Worm (Caenorhabditis elegans): ENCODE data around the gene F31E9.6.
"Not testable (repeated sequence)": the region's sequence is repeated elsewhere in the genome, so short reads cannot be mapped to it uniquely, and the experiment has no call there.

F31E9.6 gene

ce11 chrV:17292740-17293139, 22.2 kb downstream of the F31E9.6 start:
- TF ChIP-seq crh-2 (tag; optimal IDR thresholded peaks at IDR 0.05) (no peak), ama-1 (optimal IDR thresholded peaks at IDR 0.05) (no peak), mbf-1 (tag; optimal IDR thresholded peaks at IDR 0.05) (no peak)

ce11 chrV:17284159-17284558, 30.8 kb downstream of the F31E9.6 start:
- TF ChIP-seq elt-3 (tag; optimal IDR thresholded peaks at IDR 0.05): no peak
- TF ChIP-seq Y55F3AM.14 (GFP tag; optimal IDR thresholded peaks at IDR 0.05): no peak
- no peak for TF ChIP-seq skn-1 (tag; optimal IDR thresholded peaks at IDR 0.05)
- TF ChIP-seq nhr-6 (tag; optimal IDR thresholded peaks at IDR 0.05): no peak
- TF ChIP-seq mab-5 (tag; optimal IDR thresholded peaks at IDR 0.05): no peak
- TF ChIP-seq fos-1 (tag; optimal IDR thresholded peaks at IDR 0.05): no peak
- no peak for TF ChIP-seq nhr-23 (tag; optimal IDR thresholded peaks at IDR 0.05)
- TF ChIP-seq ztf-1 (GFP tag; conservative IDR thresholded peaks at IDR 0.05): no peak
- no peak for TF ChIP-seq lin-39 (tag; optimal IDR thresholded peaks at IDR 0.05)
- no peak for TF ChIP-seq nhr-10 (tag; optimal IDR thresholded peaks at IDR 0.05)
- TF ChIP-seq unc-62 (GFP tag; optimal IDR thresholded peaks at IDR 0.05): no peak
- TF ChIP-seq sem-4 (tag; optimal IDR thresholded peaks at IDR 0.05): no peak
- no peak for TF ChIP-seq elt-1 (tag; optimal IDR thresholded peaks at IDR 0.05)
- no peak for TF ChIP-seq zag-1 (tag; optimal IDR thresholded peaks at IDR 0.05)
- no peak for TF ChIP-seq aly-2 (tag; optimal IDR thresholded peaks at IDR 0.05)
- TF ChIP-seq nhr-129 (tag; optimal IDR thresholded peaks at IDR 0.05): no peak
- no peak for TF ChIP-seq ama-1 (optimal IDR thresholded peaks at IDR 0.05)

ce11 chrV:17273249-17273648, 41.7 kb downstream of the F31E9.6 start, which contains the start of gene K10G4.10:
TSS of gene K10G4.10 (plus strand) at chrV:17273549.
- TF ChIP-seq ceh-82 (tag; optimal IDR thresholded peaks at IDR 0.05) (no peak), crh-2 (tag; optimal IDR thresholded peaks at IDR 0.05) (no peak), F13H6.1 (tag; optimal IDR thresholded peaks at IDR 0.05) (no peak), aly-2 (tag; optimal IDR thresholded peaks at IDR 0.05) (no peak), ZK546.5 (tag; optimal IDR thresholded peaks at IDR 0.05) (no peak), nhr-6 (tag; optimal IDR thresholded peaks at IDR 0.05) (no peak), sem-4 (tag; optimal IDR thresholded peaks at IDR 0.05) (no peak), mab-5 (tag; optimal IDR thresholded peaks at IDR 0.05) (no peak), unc-62 (GFP tag; optimal IDR thresholded peaks at IDR 0.05) (no peak), egl-27 (tag; optimal IDR thresholded peaks at IDR 0.05) (no peak), nhr-12 (tag; optimal IDR thresholded peaks at IDR 0.05) (no peak), C34F6.9 (tag; optimal IDR thresholded peaks at IDR 0.05) (no peak), mbf-1 (tag; optimal IDR thresholded peaks at IDR 0.05) (no peak), ceh-16 (tag; optimal IDR thresholded peaks at IDR 0.05) (no peak), unc-39 (tag; optimal IDR thresholded peaks at IDR 0.05) (no peak), elt-3 (tag; optimal IDR thresholded peaks at IDR 0.05) (no peak), alr-1 (tag; optimal IDR thresholded peaks at IDR 0.05) (no peak), ztf-4 (tag; optimal IDR thresholded peaks at IDR 0.05) (no peak), nhr-10 (tag; optimal IDR thresholded peaks at IDR 0.05) (no peak), lin-39 (tag; optimal IDR thresholded peaks at IDR 0.05) (no peak)

ce11 chrV:17272112-17272511, 42.8 kb downstream of the F31E9.6 start:
- no peak for TF ChIP-seq ceh-16 (tag; optimal IDR thresholded peaks at IDR 0.05)
- TF ChIP-seq aly-2 (tag; optimal IDR thresholded peaks at IDR 0.05): no peak
- no peak for TF ChIP-seq nhr-10 (tag; optimal IDR thresholded peaks at IDR 0.05)
- no peak for TF ChIP-seq nhr-23 (tag; optimal IDR thresholded peaks at IDR 0.05)
- TF ChIP-seq zag-1 (tag; optimal IDR thresholded peaks at IDR 0.05): no peak
- no peak for TF ChIP-seq nhr-12 (tag; optimal IDR thresholded peaks at IDR 0.05)

ce11 chrV:17264855-17265254, 50.1 kb downstream of the F31E9.6 start, which contains the start of gene K10G4.3:
TSS of gene K10G4.3 (minus strand) at chrV:17264955.
- not testable (repeated sequence) for TF ChIP-seq nhr-6, nhr-12, fos-1 (tag; optimal IDR thresholded peaks at IDR 0.05)
